Fruit fly (Drosophila melanogaster): Measurements from ENCODE around the gene CG11345.

dm6 chr3L:4412974-4413373 is 45.0 kb downstream of the CG11345 start:
- TF ChIP-seq CG10348 (GFP tag; IDR thresholded peaks at IDR 0.05) (no peak), CG34367 (tag; optimal IDR thresholded peaks at IDR 0.05) (no peak), Ets98B (GFP tag; IDR thresholded peaks at IDR 0.05) (peak; percentile 60), rn (GFP tag; IDR thresholded peaks at IDR 0.05) (no peak), CG8301 (tag; optimal IDR thresholded peaks at IDR 0.05) (peak; percentile 4), Pif1A (GFP tag; optimal IDR thresholded peaks at IDR 0.05) (no peak), CG4496 (GFP tag; IDR thresholded peaks at IDR 0.05) (peak; percentile 79)
